Worm (Caenorhabditis elegans): ENCODE measurements around the gene F54G2.1.
A peak's percentile ranks its signal among the peaks of the same experiment; 100 is the strongest.

The F54G2.1 gene

ce11 chrX:2577442-2577841, 86.7 kb downstream of the F54G2.1 start, which contains the start of gene ttr-42:
TSS of gene ttr-42 (plus strand) at chrX:2577742.
- no peak for TF ChIP-seq madf-2 (tag; optimal IDR thresholded peaks at IDR 0.05)
- TF ChIP-seq lim-6 (tag; optimal IDR thresholded peaks at IDR 0.05): no peak
- no peak for TF ChIP-seq C38D4.7 (GFP tag; optimal IDR thresholded peaks at IDR 0.05)
- TF ChIP-seq gmeb-2 (tag; optimal IDR thresholded peaks at IDR 0.05): no peak

- TF ChIP-seq unc-86 (tag; optimal IDR thresholded peaks at IDR 0.05) (no peak), ceh-31 (tag; optimal IDR thresholded peaks at IDR 0.05) (peak; percentile 44), ceh-19 (GFP tag; optimal IDR thresholded peaks at IDR 0.05) (peak; percentile 10)
These were observed 91.5 kb downstream of the F54G2.1 start, which contains the start of the genes ccd-5 and F52H2.1 for ce11 chrX:2572646-2573149. TSS of gene ccd-5 (minus strand) at chrX:2572653. TSS of gene F52H2.1 (plus strand) at chrX:2573099.

Data from whole organism, late embryonic.